Fruit fly (Drosophila melanogaster) Kc167 (cell line): ENCODE results near the gene CG32374.

ENCODE experiments used
- Myc ChIP-seq: fragments of >200 bp; optimal IDR thresholded peaks from 2 replicates; lab custom pipeline; 2017; ENCODE audit warnings: missing external identifiers
- Sin3A ChIP-seq: fragments of >200 bp; optimal IDR thresholded peaks from 2 replicates; lab custom pipeline; 2018; ENCODE audit warnings: missing external identifiers
- insv ChIP-seq: fragments of >200 bp; optimal IDR thresholded peaks from 3 replicates; lab custom pipeline; 2018; ENCODE audit warnings: missing external identifiers
- psq ChIP-seq: fragments of >200 bp; optimal IDR thresholded peaks from 2 replicates; lab custom pipeline; 2017; ENCODE audit warnings: missing external identifiers
- ttk ChIP-seq: sonication (Bioruptor generic); optimal IDR thresholded peaks from 2 replicates; lab custom pipeline; 2017; ENCODE audit warnings: missing external identifiers

dm6 chr3L:7545562-7545961, 4.6 kb upstream of the CG32374 start:
- TF ChIP-seq psq (lab: Kevin White, UChicago) (no peak), ttk (lab: Kevin White, UChicago) (no peak), insv (lab: Kevin White, UChicago) (no peak), Sin3A (no peak), Myc (lab: Kevin White, UChicago) (no peak)
